Worm (Caenorhabditis elegans): ENCODE results near the gene snap-1.

Gene snap-1

ce11 chrV:8178914-8179542 is 48.6 kb downstream of the snap-1 start, which contains the start of gene srp-7:
srp-7 (plus strand) TSS chrV:8179126.
- TF ChIP-seq nhr-10 (tag; optimal IDR thresholded peaks at IDR 0.05) (no peak), daf-16 (GFP tag; optimal IDR thresholded peaks at IDR 0.05) (no peak), daf-16 (tag; optimal IDR thresholded peaks at IDR 0.05) (peak; percentile 89), nhr-6 (tag; optimal IDR thresholded peaks at IDR 0.05) (peak; percentile 62), hmg-1.1 (GFP tag; IDR thresholded peaks at IDR 0.05) (peak; percentile 51; the same call in 1 of the 2 replicates), skn-1 (tag; optimal IDR thresholded peaks at IDR 0.05) (no peak), dmd-8 (GFP tag; IDR thresholded peaks at IDR 0.05) (no peak), egl-43 (GFP tag; IDR thresholded peaks at IDR 0.05) (no peak), ama-1 (optimal IDR thresholded peaks at IDR 0.05) (no peak), dmd-6 (GFP tag; IDR thresholded peaks at IDR 0.05) (peak; percentile 47; the same call in 1 of the 2 replicates), ZK337.2 (GFP tag; IDR thresholded peaks at IDR 0.05) (no peak), madf-5 (GFP tag; IDR thresholded peaks at IDR 0.05) (no peak), jun-1 (tag; optimal IDR thresholded peaks at IDR 0.05) (no peak), F10B5.3 (tag; optimal IDR thresholded peaks at IDR 0.05) (no peak), nhr-11 (tag; optimal IDR thresholded peaks at IDR 0.05) (no peak), egl-27 (tag; optimal IDR thresholded peaks at IDR 0.05) (no peak), hlh-30 (tag; optimal IDR thresholded peaks at IDR 0.05; ENCODE audit: insufficient read depth) (peak; percentile 0), lin-39 (tag; optimal IDR thresholded peaks at IDR 0.05) (no peak), spr-3 (GFP tag; optimal IDR thresholded peaks at IDR 0.05) (no peak), mxl-2 (GFP tag; conservative IDR thresholded peaks at IDR 0.05) (no peak), rbr-2 (tag; optimal IDR thresholded peaks at IDR 0.05) (no peak), ctbp-1 (GFP tag; IDR thresholded peaks at IDR 0.05) (no peak), duxl-1 (tag; optimal IDR thresholded peaks at IDR 0.05; ENCODE audit: poor library complexity) (no peak), lsy-2 (tag; optimal IDR thresholded peaks at IDR 0.05) (peak in 1 of 2 experiments; percentile 36), lin-13 (GFP tag; optimal IDR thresholded peaks at IDR 0.05) (peak; percentile 48), set-16 (GFP tag; IDR thresholded peaks at IDR 0.05) (no peak), php-3 (GFP tag; IDR thresholded peaks at IDR 0.05) (0 out of 2 replicates have a peak, but pooled peaks have one; percentile 8), madf-9 (GFP tag; conservative IDR thresholded peaks at IDR 0.05) (0 out of 2 replicates have a peak, but pooled peaks have one; percentile 25), T26A8.4 (GFP tag; IDR thresholded peaks at IDR 0.05) (no peak), hlh-11 (tag; optimal IDR thresholded peaks at IDR 0.05) (peak; percentile 35), mxl-3 (GFP tag; optimal IDR thresholded peaks at IDR 0.05) (peak; percentile 5), saeg-2 (GFP tag; IDR thresholded peaks at IDR 0.05) (no peak), ceh-44 (GFP tag; IDR thresholded peaks at IDR 0.05) (peak; percentile 62; the same call in 1 of the 2 replicates), ces-1 (GFP tag; optimal IDR thresholded peaks at IDR 0.05) (no peak), D1046.2 (GFP tag; IDR thresholded peaks at IDR 0.05) (0 out of 2 replicates have a peak, but pooled peaks have one; percentile 66), ceh-82 (tag; optimal IDR thresholded peaks at IDR 0.05) (no peak), nhr-111 (GFP tag; optimal IDR thresholded peaks at IDR 0.05) (no peak), lir-3 (tag; optimal IDR thresholded peaks at IDR 0.05) (no peak), snpc-4 (tag; optimal IDR thresholded peaks at IDR 0.05) (no peak), aha-1 (tag) (no peak), ceh-32 (tag; optimal IDR thresholded peaks at IDR 0.05; ENCODE audit: poor library complexity) (no peak), fos-1 (tag; optimal IDR thresholded peaks at IDR 0.05) (no peak), lin-38 (GFP tag; IDR thresholded peaks at IDR 0.05) (peak; percentile 89), zip-11 (GFP tag; IDR thresholded peaks at IDR 0.05) (no peak), Y48G9A.11 (GFP tag; IDR thresholded peaks at IDR 0.05) (no peak), lin-15B (tag; optimal IDR thresholded peaks at IDR 0.05) (no peak), ceh-20 (GFP tag; IDR thresholded peaks at IDR 0.05) (0 out of 2 replicates have a peak, but pooled peaks have one; percentile 15), mdt-29 (GFP tag; IDR thresholded peaks at IDR 0.05) (no peak), sdz-12 (GFP tag; optimal IDR thresholded peaks at IDR 0.05) (no peak), ztf-7 (tag; optimal IDR thresholded peaks at IDR 0.05) (no peak), nhr-28 (tag; optimal IDR thresholded peaks at IDR 0.05) (peak; percentile 12)
